Fruit fly (Drosophila melanogaster) whole organism, embryonic: Measurements from ENCODE around the gene CstF50.

Source experiments
- CG1024 ChIP-seq: fragments of 200-800 bp; sonication (Bioruptor generic); IDR thresholded peaks from 2 replicates; pipeline ENCODE4 v1.3.6; 2022; ENCODE audit warnings: missing biosample characterization, missing genetic modification characterization
- CG10366 ChIP-seq: fragments of 200-800 bp; sonication (Bioruptor generic); IDR thresholded peaks from 2 replicates; pipeline ENCODE4 v1.3.6; 2022; ENCODE audit warnings: missing biosample characterization, missing genetic modification characterization
- CG11093 ChIP-seq: fragments of 200-800 bp; sonication (Bioruptor generic); IDR thresholded peaks from 3 replicates; pipeline ENCODE4 v1.3.6; 2022; ENCODE audit warnings: missing biosample characterization, missing genetic modification characterization
- CG12236 ChIP-seq: fragments of 200-800 bp; sonication (Bioruptor generic); optimal IDR thresholded peaks from 2 replicates; lab custom pipeline; 2016; ENCODE audit warnings: missing biosample characterization, missing genetic modification characterization
- CG12391 ChIP-seq: fragments of 200-800 bp; sonication (Bioruptor generic); optimal IDR thresholded peaks from 3 replicates; lab custom pipeline; 2018; ENCODE audit warnings: missing biosample characterization, mild to moderate bottlenecking, missing genetic modification characterization, moderate library complexity
- CG13424 ChIP-seq: fragments of 200-800 bp; sonication (Bioruptor generic); optimal IDR thresholded peaks from 2 replicates; lab custom pipeline; 2019; ENCODE audit warnings: missing biosample characterization, mild to moderate bottlenecking, missing genetic modification characterization, moderate library complexity
- CG14667 ChIP-seq: fragments of 200-800 bp; sonication (Bioruptor generic); IDR thresholded peaks from 2 replicates; pipeline ENCODE4 v1.3.6; 2022; ENCODE audit warnings: missing biosample characterization, missing genetic modification characterization
- CG14965 ChIP-seq: fragments of 200-800 bp; sonication (Bioruptor generic); optimal IDR thresholded peaks from 2 replicates; lab custom pipeline; 2016; ENCODE audit warnings: missing biosample characterization, missing genetic modification characterization, borderline replicate concordance
- CG17361 ChIP-seq: fragments of 200-800 bp; sonication (Bioruptor generic); IDR thresholded peaks from 3 replicates; pipeline ENCODE4 v1.3.6; 2022; ENCODE audit warnings: missing biosample characterization, missing genetic modification characterization
- CG18262 ChIP-seq: fragments of 200-800 bp; optimal IDR thresholded peaks from 3 replicates; lab custom pipeline; 2019; ENCODE audit warnings: missing biosample characterization, mild to moderate bottlenecking, missing genetic modification characterization, moderate library complexity
- CG18599 ChIP-seq: fragments of 200-800 bp; sonication (Bioruptor generic); optimal IDR thresholded peaks from 3 replicates; lab custom pipeline; 2017; ENCODE audit warnings: missing biosample characterization, missing genetic modification characterization, mild to moderate bottlenecking, moderate library complexity, missing genetic modification reagents
- CG4404 ChIP-seq: fragments of 200-800 bp; sonication (Bioruptor generic); IDR thresholded peaks from 2 replicates; pipeline ENCODE4 v1.3.6; 2022; ENCODE audit warnings: missing biosample characterization, missing genetic modification characterization
- CG4424 ChIP-seq: fragments of 200-800 bp; sonication (Bioruptor generic); optimal IDR thresholded peaks from 3 replicates; lab custom pipeline; 2016; ENCODE audit warnings: missing biosample characterization, missing genetic modification characterization
- CG4854 ChIP-seq: fragments of 200-800 bp; sonication (Bioruptor generic); optimal IDR thresholded peaks from 2 replicates; lab custom pipeline; 2016; ENCODE audit warnings: missing biosample characterization, missing genetic modification characterization, inconsistent platforms
- CG6791 ChIP-seq: fragments of 200-800 bp; sonication (Bioruptor generic); IDR thresholded peaks from 3 replicates; pipeline ENCODE4 v1.3.6; 2022; ENCODE audit warnings: missing biosample characterization, missing genetic modification characterization; ENCODE audit not compliant: partially characterized antibody
- CG7357 ChIP-seq: fragments of 200-800 bp; sonication (Bioruptor generic); IDR thresholded peaks from 3 replicates; pipeline ENCODE4 v1.3.6; 2022; ENCODE audit warnings: missing biosample characterization, missing genetic modification characterization
- D ChIP-seq, 2 experiments: fragments of 200-800 bp in 1 of 2; fragments of >200 bp in 1 of 2; sonication (Bioruptor generic) in 1 of 2; optimal IDR thresholded peaks; 2 replicates in 1 of 2; 3 replicates in 1 of 2; lab custom pipeline; 2017; ENCODE audit warnings: mild to moderate bottlenecking in 1 of 2, missing biosample characterization in 1 of 2, missing genetic modification characterization in 1 of 2, missing genetic modification reagents in 1 of 2
- HLH3B ChIP-seq: fragments of 200-800 bp; sonication (Bioruptor generic); IDR thresholded peaks from 2 replicates; pipeline ENCODE4 v1.3.6; 2022; ENCODE audit warnings: missing biosample characterization, missing genetic modification characterization
- Hr3 ChIP-seq: fragments of 200-800 bp; sonication (Bioruptor generic); optimal IDR thresholded peaks from 3 replicates; lab custom pipeline; 2016; ENCODE audit warnings: missing biosample characterization, missing genetic modification characterization
- Lhr ChIP-seq: fragments of 200-800 bp; sonication (Bioruptor generic); optimal IDR thresholded peaks from 3 replicates; lab custom pipeline; 2017; ENCODE audit warnings: mild to moderate bottlenecking, missing biosample characterization, missing genetic modification reagents, missing genetic modification characterization
- Oli ChIP-seq: fragments of 200-800 bp; sonication (Bioruptor generic); optimal IDR thresholded peaks from 2 replicates; lab custom pipeline; 2018; ENCODE audit warnings: missing biosample characterization, mild to moderate bottlenecking, missing genetic modification characterization, moderate library complexity
- Spps ChIP-seq: fragments of 200-800 bp; sonication (Bioruptor generic); optimal IDR thresholded peaks from 2 replicates; lab custom pipeline; 2018; ENCODE audit warnings: missing biosample characterization, mild to moderate bottlenecking, missing genetic modification characterization
- Xrp1 ChIP-seq: fragments of 200-800 bp; sonication (Bioruptor generic); IDR thresholded peaks from 2 replicates; pipeline ENCODE4 v1.3.6; 2022; ENCODE audit warnings: missing biosample characterization, missing genetic modification characterization
- abd-A ChIP-seq: fragments of 200-800 bp; sonication (Bioruptor generic); optimal IDR thresholded peaks from 3 replicates; lab custom pipeline; 2019; ENCODE audit warnings: missing biosample characterization, mild to moderate bottlenecking, missing genetic modification characterization, moderate library complexity
- ap ChIP-seq: fragments of 200-800 bp; sonication (Bioruptor generic); IDR thresholded peaks from 2 replicates; pipeline ENCODE4 v1.3.6; 2022; ENCODE audit warnings: missing biosample characterization, missing genetic modification characterization
- ara ChIP-seq: fragments of 200-800 bp; sonication (Bioruptor generic); IDR thresholded peaks from 2 replicates; pipeline ENCODE4 v1.3.6; 2022; ENCODE audit warnings: missing biosample characterization, missing genetic modification characterization
- az2 ChIP-seq: fragments of 200-800 bp; sonication (Bioruptor generic); optimal IDR thresholded peaks from 3 replicates; lab custom pipeline; 2016; ENCODE audit warnings: missing biosample characterization, missing genetic modification characterization
- bbx ChIP-seq: fragments of 200-800 bp; sonication (Bioruptor generic); IDR thresholded peaks from 2 replicates; pipeline ENCODE4 v1.3.6; 2022; ENCODE audit warnings: missing biosample characterization, missing genetic modification characterization; ENCODE audit not compliant: partially characterized antibody
- bsh ChIP-seq, 2 experiments: fragments of 200-800 bp; sonication (Bioruptor generic); optimal IDR thresholded peaks; 2 replicates each; lab custom pipeline; 2017 to 2018; ENCODE audit warnings: mild to moderate bottlenecking in 2 of 2, missing biosample characterization in 2 of 2, missing genetic modification characterization in 2 of 2, moderate library complexity in 1 of 2
- ci ChIP-seq: fragments of 200-800 bp; sonication (Bioruptor generic); IDR thresholded peaks from 3 replicates; pipeline ENCODE4 v1.3.6; 2022; ENCODE audit warnings: missing biosample characterization, missing genetic modification characterization
- danr ChIP-seq: fragments of 200-800 bp; sonication (Bioruptor generic); IDR thresholded peaks from 2 replicates; pipeline ENCODE4 v1.3.6; 2022; ENCODE audit warnings: missing biosample characterization, missing genetic modification characterization
- esg ChIP-seq: fragments of 200-800 bp; sonication (Bioruptor generic); conservative IDR thresholded peaks from 2 replicates; pipeline ENCODE4 v1.3.6; 2022; ENCODE audit warnings: missing biosample characterization, missing genetic modification characterization
- fd102C ChIP-seq: fragments of 200-800 bp; sonication (Bioruptor generic); optimal IDR thresholded peaks from 2 replicates; lab custom pipeline; 2018; ENCODE audit warnings: missing biosample characterization, mild to moderate bottlenecking, missing genetic modification characterization, moderate library complexity
- gcm ChIP-seq: fragments of 200-800 bp; sonication (Bioruptor generic); optimal IDR thresholded peaks from 2 replicates; lab custom pipeline; 2019; ENCODE audit warnings: missing biosample characterization, mild to moderate bottlenecking, missing genetic modification characterization, moderate library complexity
- gt ChIP-seq: fragments of 200-800 bp; sonication (Bioruptor generic); IDR thresholded peaks from 2 replicates; pipeline ENCODE4 v1.3.6; 2022; ENCODE audit warnings: missing biosample characterization, missing genetic modification characterization
- ind ChIP-seq: fragments of 200-800 bp; sonication (Bioruptor generic); optimal IDR thresholded peaks from 3 replicates; lab custom pipeline; 2016; ENCODE audit warnings: missing biosample characterization, missing genetic modification characterization
- jumu ChIP-seq: fragments of 200-800 bp; sonication (Bioruptor generic); optimal IDR thresholded peaks from 3 replicates; lab custom pipeline; 2016; ENCODE audit warnings: missing biosample characterization, missing genetic modification characterization
- lola ChIP-seq, 3 experiments: fragments of >200 bp in 2 of 3; fragments of 200-800 bp in 1 of 3; sonication (Bioruptor generic) in 1 of 3; optimal IDR thresholded peaks; 2 replicates each; lab custom pipeline; 2017 to 2019; ENCODE audit warnings: missing biosample characterization in 3 of 3, missing genetic modification characterization in 3 of 3, mild to moderate bottlenecking in 1 of 3, moderate library complexity in 1 of 3
- odd ChIP-seq: fragments of 200-800 bp; sonication (Bioruptor generic); optimal IDR thresholded peaks from 2 replicates; lab custom pipeline; 2017; ENCODE audit warnings: missing biosample characterization, mild to moderate bottlenecking, missing genetic modification characterization
- pros ChIP-seq: fragments of 200-800 bp; sonication (Bioruptor generic); optimal IDR thresholded peaks from 3 replicates; lab custom pipeline; 2019; ENCODE audit warnings: missing biosample characterization, mild to moderate bottlenecking, missing genetic modification characterization, moderate library complexity
- row ChIP-seq: fragments of 200-800 bp; sonication (Bioruptor generic); IDR thresholded peaks from 3 replicates; pipeline ENCODE4 v1.3.6; 2022; ENCODE audit warnings: missing biosample characterization, missing genetic modification characterization
- sisA ChIP-seq: fragments of 200-800 bp; sonication (Bioruptor generic); IDR thresholded peaks from 2 replicates; pipeline ENCODE4 v1.3.6; 2022; ENCODE audit warnings: missing biosample characterization, missing genetic modification characterization
- ssp ChIP-seq: fragments of 200-800 bp; sonication (Bioruptor generic); IDR thresholded peaks from 2 replicates; pipeline ENCODE4 v1.3.6; 2022; ENCODE audit warnings: missing biosample characterization, missing genetic modification characterization
- tap ChIP-seq: fragments of 200-800 bp; optimal IDR thresholded peaks from 3 replicates; lab custom pipeline; 2019; ENCODE audit warnings: missing biosample characterization, mild to moderate bottlenecking, missing genetic modification characterization, moderate library complexity
- trem ChIP-seq: fragments of 200-800 bp; optimal IDR thresholded peaks from 3 replicates; lab custom pipeline; 2019; ENCODE audit warnings: missing biosample characterization, mild to moderate bottlenecking, missing genetic modification characterization, moderate library complexity
- unpg ChIP-seq: fragments of 200-800 bp; sonication (Bioruptor generic); optimal IDR thresholded peaks from 3 replicates; lab custom pipeline; 2018; ENCODE audit warnings: missing biosample characterization, mild to moderate bottlenecking, missing genetic modification characterization, moderate library complexity
- zf30C ChIP-seq: fragments of 200-800 bp; sonication (Bioruptor generic); optimal IDR thresholded peaks from 3 replicates; lab custom pipeline; 2018; ENCODE audit warnings: missing biosample characterization, mild to moderate bottlenecking, missing genetic modification characterization
- zfh1 ChIP-seq: fragments of 200-800 bp; sonication (Bioruptor generic); IDR thresholded peaks from 3 replicates; pipeline ENCODE4 v1.3.6; 2022; ENCODE audit warnings: missing biosample characterization, missing genetic modification characterization

Gene CstF50

dm6 chr3R:31704524-31705215, 32.1 kb downstream of the CstF50 start (continued):
- peak; percentile 16; the same call in 1 of the 2 replicates for TF ChIP-seq CG10366 (GFP tag; lab: Robert Waterston, UW)
- no peak for TF ChIP-seq ind
- TF ChIP-seq bsh (GFP tag; optimal IDR thresholded peaks at IDR 0.05; lab: Kevin White, UChicago) = peak in 1 of 2 experiments; percentile 61
- peak; percentile 58 for TF ChIP-seq CG4424 (GFP tag; lab: Kevin White, UChicago)
- TF ChIP-seq CG17361 (GFP tag; lab: Robert Waterston, UW) = peak; percentile 45; the same call in 1 of the 3 replicates
- peak in 1 of 3 experiments; percentile 85 for TF ChIP-seq lola (GFP tag; optimal IDR thresholded peaks at IDR 0.05; lab: Kevin White, UChicago)
- TF ChIP-seq D (optimal IDR thresholded peaks at IDR 0.05; lab: Kevin White, UChicago) = peak; percentile 84
- TF ChIP-seq D (GFP tag; optimal IDR thresholded peaks at IDR 0.05; lab: Kevin White, UChicago) = peak; percentile 49
- TF ChIP-seq zf30C (GFP tag; lab: Kevin White, UChicago) = peak; percentile 88
- peak; percentile 25 for TF ChIP-seq Lhr (GFP tag; lab: Kevin White, UChicago)
- TF ChIP-seq CG13424 (tag; lab: Kevin White, UChicago) = peak; percentile 30
- no peak for TF ChIP-seq bbx (GFP tag; lab: Robert Waterston, UW)
- TF ChIP-seq tap (tag; lab: Kevin White, UChicago) = peak; percentile 13
- TF ChIP-seq Oli (tag; lab: Kevin White, UChicago) = peak; percentile 27
- peak; percentile 44 for TF ChIP-seq Hr3
- peak; percentile 88 for TF ChIP-seq zfh1
- TF ChIP-seq ssp (GFP tag; lab: Robert Waterston, UW) = peak; percentile 49
- no peak for TF ChIP-seq CG4854
- TF ChIP-seq CG1024 (GFP tag; lab: Robert Waterston, UW) = peak; percentile 53
- TF ChIP-seq CG14965 (GFP tag; lab: Kevin White, UChicago) = no peak
- TF ChIP-seq Xrp1 (GFP tag; lab: Robert Waterston, UW) = peak; percentile 89
- peak; percentile 77 for TF ChIP-seq pros (GFP tag; lab: Kevin White, UChicago)
- TF ChIP-seq CG11093 (GFP tag; lab: Robert Waterston, UW) = peak; percentile 38; the same call in 1 of the 3 replicates
- TF ChIP-seq HLH3B = 0 out of 2 replicates have a peak, but pooled peaks have one; percentile 16
- TF ChIP-seq ara (GFP tag; lab: Robert Waterston, UW) = peak; percentile 83
- no peak for TF ChIP-seq CG7357 (GFP tag; lab: Robert Waterston, UW)
- no peak for TF ChIP-seq abd-A (tag; lab: Kevin White, UChicago)
- TF ChIP-seq ci (GFP tag; lab: Robert Waterston, UW) = no peak
- TF ChIP-seq danr = no peak
- peak; percentile 38; the same call in 1 of the 2 replicates for TF ChIP-seq gt
- TF ChIP-seq unpg = peak; percentile 48
- TF ChIP-seq CG18262 (tag; lab: Kevin White, UChicago) = peak; percentile 81
- peak; percentile 70 for TF ChIP-seq row (GFP tag; lab: Robert Waterston, UW)
- TF ChIP-seq Spps (tag; lab: Kevin White, UChicago) = peak; percentile 61
- peak; percentile 18 for TF ChIP-seq odd (GFP tag; lab: Kevin White, UChicago)
- TF ChIP-seq ap (GFP tag; lab: Robert Waterston, UW) = 0 out of 2 replicates have a peak, but pooled peaks have one; percentile 24
- TF ChIP-seq fd102C (GFP tag; lab: Kevin White, UChicago) = peak; percentile 82
- TF ChIP-seq sisA (GFP tag; lab: Robert Waterston, UW) = 0 out of 2 replicates have a peak, but pooled peaks have one; percentile 15
- peak; percentile 56 for TF ChIP-seq CG14667 (GFP tag; lab: Robert Waterston, UW)
- no peak for TF ChIP-seq CG12236 (GFP tag; lab: Kevin White, UChicago)
- TF ChIP-seq jumu (GFP tag; lab: Kevin White, UChicago) = no peak
- no peak for TF ChIP-seq CG18599 (GFP tag; lab: Kevin White, UChicago)
- peak; percentile 42 for TF ChIP-seq trem (tag; lab: Kevin White, UChicago)
- TF ChIP-seq esg (GFP tag; lab: Robert Waterston, UW) = 0 out of 2 replicates have a peak, but pooled peaks have one; percentile 5
- TF ChIP-seq CG12391 (tag; lab: Kevin White, UChicago) = peak; percentile 69
- TF ChIP-seq gcm (GFP tag; lab: Kevin White, UChicago) = peak; percentile 72
- no peak for TF ChIP-seq CG6791
- peak; percentile 37 for TF ChIP-seq az2 (GFP tag; lab: Kevin White, UChicago)
- TF ChIP-seq CG4404 (GFP tag; lab: Robert Waterston, UW) = peak; percentile 92
